Worm (Caenorhabditis elegans) whole organism, L2 larva: ENCODE results near the gene eff-1.

Source experiments
- ama-1 ChIP-seq: fragments of 150-350 bp; optimal IDR thresholded peaks from 2 replicates; lab custom pipeline; 2018; ENCODE audit warnings: inconsistent platforms
- ceh-82 ChIP-seq: fragments of 150-350 bp; optimal IDR thresholded peaks from 2 replicates; lab custom pipeline; 2014; ENCODE audit warnings: missing biosample characterization, missing genetic modification characterization
- nhr-77 ChIP-seq: fragments of 150-350 bp; optimal IDR thresholded peaks from 2 replicates; lab custom pipeline; 2014; ENCODE audit warnings: missing biosample characterization, missing genetic modification characterization
- snpc-4 ChIP-seq: fragments of 150-350 bp; optimal IDR thresholded peaks from 2 replicates; lab custom pipeline; 2014; ENCODE audit warnings: missing biosample characterization, missing genetic modification characterization

DNA sequence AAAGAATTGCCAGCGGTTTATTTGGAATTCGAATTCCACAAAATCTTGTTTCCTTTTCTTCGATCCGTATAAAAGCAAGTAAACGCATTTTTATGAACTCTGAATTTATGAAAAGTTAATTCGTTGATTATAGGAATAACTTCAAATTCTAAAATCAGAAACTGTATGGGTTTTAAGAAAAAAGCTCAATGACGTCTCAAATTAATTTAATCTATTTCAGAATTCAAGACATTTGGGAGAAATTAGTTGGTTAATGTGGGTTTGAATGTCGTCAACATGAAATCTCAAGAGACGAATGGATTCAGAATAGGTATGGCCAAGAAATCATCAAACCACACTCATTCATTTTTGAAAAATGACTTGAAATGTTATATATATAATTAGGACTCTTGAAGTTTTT, 49.6 kb downstream of the eff-1 start, which contains the start of gene F49E12.7:
- no peak for TF ChIP-seq nhr-77 (tag; lab: Kevin White, UChicago)
- TF ChIP-seq snpc-4 = no peak
- TF ChIP-seq ama-1 (lab: Kevin White, UChicago) = no peak
- TF ChIP-seq ceh-82 (tag; lab: Kevin White, UChicago) = no peak
